Worm (Caenorhabditis elegans): ENCODE data around the gene nhr-63.

DNA sequence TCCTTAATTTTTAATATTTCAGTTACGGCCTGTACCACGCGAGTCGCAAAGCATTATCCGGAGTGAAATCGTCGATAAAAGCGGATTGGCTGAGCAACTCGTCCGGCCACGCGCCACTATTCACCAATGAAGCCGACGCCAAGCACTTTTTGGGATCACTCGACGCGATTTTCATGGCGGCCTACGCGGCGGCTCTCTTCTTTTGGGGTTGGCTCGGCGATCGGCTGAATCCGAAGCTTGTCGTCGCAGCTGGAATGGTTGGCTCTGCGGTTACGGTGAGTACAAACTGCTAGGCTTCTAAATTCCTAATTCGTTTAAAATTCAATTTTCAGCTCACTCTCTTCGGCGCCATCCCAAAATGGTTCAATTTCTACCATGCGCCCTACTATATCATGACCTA lies 22.5 kb downstream of the nhr-63 start:
- TF ChIP-seq snpc-1.3 (tag; optimal IDR thresholded peaks at IDR 0.05; ENCODE audit: insufficient read depth) (no peak), snpc-1.1 (tag; optimal IDR thresholded peaks at IDR 0.05; ENCODE audit: insufficient read depth) (no peak), lsl-1 (GFP tag; optimal IDR thresholded peaks at IDR 0.05) (no peak), lin-40 (tag; optimal IDR thresholded peaks at IDR 0.05) (no peak), lin-54 (GFP tag; optimal IDR thresholded peaks at IDR 0.05) (no peak), akir-1 (GFP tag; optimal IDR thresholded peaks at IDR 0.05) (no peak), tlf-1 (GFP tag; optimal IDR thresholded peaks at IDR 0.05) (no peak), ztf-28 (GFP tag; IDR thresholded peaks at IDR 0.05) (no peak), ztf-26 (tag; optimal IDR thresholded peaks at IDR 0.05) (no peak), him-1 (tag; optimal IDR thresholded peaks at IDR 0.05) (no peak), F37B4.10 (GFP tag; IDR thresholded peaks at IDR 0.05) (no peak)
